Worm (Caenorhabditis elegans): ENCODE data around the gene F07G11.1.

The F07G11.1 gene

DNA sequence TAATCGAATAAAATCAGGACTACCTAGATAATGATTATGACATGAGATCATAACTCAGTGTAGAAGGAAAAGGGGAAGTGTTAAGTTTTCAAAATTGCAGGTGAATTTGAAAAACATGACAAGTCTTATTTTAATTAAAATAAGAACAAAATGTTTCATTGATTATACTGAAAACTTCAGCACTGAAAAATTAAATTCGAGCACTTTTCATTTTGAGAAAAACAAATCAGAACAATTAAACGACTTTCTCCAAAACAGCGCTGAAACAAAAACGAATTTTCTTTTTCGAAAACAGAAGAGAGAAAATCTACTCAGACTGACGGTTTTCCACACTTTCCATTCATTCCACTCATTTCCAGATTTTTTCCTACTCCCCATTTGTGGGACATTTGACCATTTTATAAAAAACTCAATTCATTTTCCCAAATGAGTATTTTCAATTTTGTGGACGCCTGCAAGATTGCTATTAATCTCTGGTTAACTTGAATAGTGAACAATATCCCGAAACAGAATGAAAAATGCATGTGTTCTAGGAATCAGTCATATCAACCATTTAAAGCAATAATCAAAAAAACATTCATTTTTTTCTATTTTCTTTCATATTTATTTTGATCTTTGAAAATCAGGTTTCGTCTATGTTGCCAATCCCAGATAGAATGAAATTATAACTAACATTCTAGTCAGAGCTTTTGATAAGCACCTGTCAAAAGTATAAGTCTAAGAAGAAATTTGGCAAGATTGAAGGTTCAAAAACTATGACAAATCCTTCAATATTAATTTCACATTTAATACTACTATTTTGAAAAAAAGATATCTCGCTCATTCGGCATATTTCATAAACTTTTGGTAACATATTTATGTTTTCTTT, 45.2 kb downstream of the F07G11.1 start, which contains the start of the genes srh-231 and srh-275:
TSS of gene srh-231 (minus strand) at position 51 of the 868 bp plus-strand sequence.
TSS of gene srh-275 (plus strand) at position 818 of the 868 bp plus-strand sequence.
- TF ChIP-seq madf-2 (tag; optimal IDR thresholded peaks at IDR 0.05) (no peak), eyg-1 (tag; optimal IDR thresholded peaks at IDR 0.05) (no peak), dve-1 (tag; optimal IDR thresholded peaks at IDR 0.05) (no peak), rnt-1 (tag; optimal IDR thresholded peaks at IDR 0.05) (no peak), unc-3 (GFP tag; conservative IDR thresholded peaks at IDR 0.05) (no peak), unc-3 (tag; optimal IDR thresholded peaks at IDR 0.05) (no peak)

DNA sequence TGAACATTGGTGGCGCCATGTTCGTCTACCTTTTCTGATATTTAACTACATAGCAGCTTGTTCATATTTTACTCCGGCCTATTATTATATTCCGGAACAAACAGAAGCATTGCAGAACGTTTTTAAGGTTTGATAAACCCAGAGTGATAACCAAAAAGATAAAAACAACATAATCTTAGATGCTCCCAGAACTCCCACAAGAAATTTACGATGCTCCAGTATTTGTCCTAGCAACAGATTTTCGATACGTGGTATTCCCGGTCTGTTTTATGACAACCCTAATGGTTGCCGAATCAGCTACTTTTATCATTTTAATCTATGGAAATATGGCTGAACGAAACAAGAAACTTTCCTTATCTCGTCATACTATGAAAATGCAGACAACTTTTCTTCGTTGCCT, 46.4 kb downstream of the F07G11.1 start:
- TF ChIP-seq pat-9 (tag; optimal IDR thresholded peaks at IDR 0.05) (no peak), pha-2 (tag; optimal IDR thresholded peaks at IDR 0.05) (no peak), elt-4 (tag; optimal IDR thresholded peaks at IDR 0.05) (no peak), lim-6 (tag; optimal IDR thresholded peaks at IDR 0.05) (no peak), hlh-6 (tag; optimal IDR thresholded peaks at IDR 0.05) (no peak), F13H6.1 (tag; optimal IDR thresholded peaks at IDR 0.05) (no peak), ets-4 (tag; optimal IDR thresholded peaks at IDR 0.05) (no peak), K09A11.1 (tag; optimal IDR thresholded peaks at IDR 0.05; ENCODE audit: insufficient read depth) (no peak)

DNA sequence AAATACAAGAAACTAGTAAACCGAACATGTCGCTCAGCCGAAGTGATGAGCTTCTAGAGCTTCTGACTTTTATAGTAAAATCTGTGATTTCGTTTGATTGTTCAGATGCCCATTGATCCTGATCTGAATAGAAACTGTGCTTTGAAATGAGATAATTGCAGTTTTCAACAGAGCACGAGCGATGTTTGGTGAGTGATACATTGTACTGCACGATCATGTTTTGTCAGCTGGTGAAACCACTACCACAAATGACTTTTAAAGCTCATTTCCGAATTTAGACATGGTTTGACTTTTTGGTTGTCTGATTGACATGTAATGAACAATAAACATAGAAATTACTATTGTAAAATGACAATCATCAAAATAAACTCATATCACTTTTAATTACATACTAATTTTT, 48.3 kb downstream of the F07G11.1 start, which contains the start of gene tag-293:
TSS of gene tag-293 (minus strand) at position 101 of the 400 bp plus-strand sequence.
- TF ChIP-seq fkh-10 (GFP tag; optimal IDR thresholded peaks at IDR 0.05) (no peak), Y22D7AL.16 (tag; optimal IDR thresholded peaks at IDR 0.05) (no peak), ceh-2 (tag; optimal IDR thresholded peaks at IDR 0.05) (no peak), ceh-31 (tag; optimal IDR thresholded peaks at IDR 0.05) (no peak), T23F11.4 (GFP tag; optimal IDR thresholded peaks at IDR 0.05) (no peak), hlh-6 (tag; optimal IDR thresholded peaks at IDR 0.05) (no peak), fkh-6 (tag; optimal IDR thresholded peaks at IDR 0.05) (no peak), sox-4 (tag; optimal IDR thresholded peaks at IDR 0.05) (no peak), lim-6 (tag; optimal IDR thresholded peaks at IDR 0.05) (no peak), rnt-1 (tag; optimal IDR thresholded peaks at IDR 0.05) (no peak), unc-55 (GFP tag; optimal IDR thresholded peaks at IDR 0.05) (no peak), ets-4 (tag; optimal IDR thresholded peaks at IDR 0.05) (no peak)

DNA sequence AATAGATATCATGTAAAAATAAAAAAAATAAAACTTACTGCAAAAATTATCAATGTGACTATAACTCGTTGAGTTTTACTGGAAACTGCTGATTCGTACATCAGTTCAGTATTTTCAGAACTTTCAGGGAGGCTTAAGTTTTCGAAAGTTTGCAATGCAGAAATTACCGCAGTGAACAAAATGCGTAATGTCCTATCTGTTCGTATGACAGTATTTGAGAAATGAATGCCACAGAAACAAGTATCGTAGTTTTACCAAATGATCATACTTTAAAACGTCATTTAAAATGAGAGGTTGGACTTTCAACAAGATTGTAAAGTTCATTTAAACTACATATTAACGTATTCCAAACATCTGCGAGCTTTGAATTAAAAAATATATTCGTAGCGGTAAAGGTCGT, 49.5 kb downstream of the F07G11.1 start, which contains the start of gene C03G6.21:
TSS of gene C03G6.21 (minus strand) at position 101 of the 400 bp plus-strand sequence.
- TF ChIP-seq C38D4.7 (GFP tag; optimal IDR thresholded peaks at IDR 0.05) = no peak
- TF ChIP-seq npax-4 (tag; optimal IDR thresholded peaks at IDR 0.05) = no peak
- no peak for TF ChIP-seq ceh-2 (tag; optimal IDR thresholded peaks at IDR 0.05)
- TF ChIP-seq fax-1 (tag; optimal IDR thresholded peaks at IDR 0.05) = no peak

DNA sequence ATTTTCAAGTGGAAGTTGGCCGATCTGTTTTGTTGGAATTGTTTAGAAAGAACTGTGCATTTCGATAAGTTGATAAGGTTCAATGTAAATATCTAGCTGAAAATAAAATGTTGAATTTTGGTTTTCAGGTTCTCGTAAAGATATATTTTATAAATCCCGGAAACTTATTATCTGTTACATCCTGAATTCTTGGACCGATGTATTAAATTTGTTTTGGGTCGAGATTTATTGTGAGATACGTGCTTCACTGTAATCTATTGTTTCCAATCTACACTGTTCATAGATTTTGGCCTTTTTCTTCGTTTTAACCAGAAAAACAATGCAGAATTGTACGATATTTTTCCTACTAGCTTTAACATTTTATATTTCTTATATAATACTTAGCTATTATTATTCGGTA, 49.9 kb downstream of the F07G11.1 start, which contains the start of gene C03G6.6:
TSS of gene C03G6.6 (plus strand) at position 301 of the 400 bp plus-strand sequence.
- TF ChIP-seq ahr-1 (tag; optimal IDR thresholded peaks at IDR 0.05) (no peak), ceh-30 (tag; optimal IDR thresholded peaks at IDR 0.05) (no peak), fkh-6 (tag; optimal IDR thresholded peaks at IDR 0.05) (no peak), ceh-22 (tag; optimal IDR thresholded peaks at IDR 0.05) (no peak), lin-11 (tag; optimal IDR thresholded peaks at IDR 0.05) (no peak), syd-9 (tag; optimal IDR thresholded peaks at IDR 0.05) (no peak), dmd-4 (tag; optimal IDR thresholded peaks at IDR 0.05; ENCODE audit: borderline replicate concordance) (no peak), sox-4 (tag; optimal IDR thresholded peaks at IDR 0.05) (no peak)
